Worm (Caenorhabditis elegans) whole organism, mixed stage, embryonic: ENCODE data around the gene C09E7.10.

ENCODE experiments used
- M03D4.4 ChIP-seq: sonication (generic microtip); optimal IDR thresholded peaks from 2 replicates; lab custom pipeline; 2017; ENCODE audit warnings: mild to moderate bottlenecking, missing genetic modification characterization, missing compliant biosample characterization
- bed-3 ChIP-seq: fragments of 200-800 bp; sonication (Bioruptor generic); optimal IDR thresholded peaks from 3 replicates; lab custom pipeline; 2018; ENCODE audit warnings: mild to moderate bottlenecking, missing genetic modification characterization, moderate library complexity, missing compliant biosample characterization
- ceh-39 ChIP-seq: fragments of 150-350 bp; optimal IDR thresholded peaks from 2 replicates; lab custom pipeline; 2014; ENCODE audit warnings: missing biosample characterization, missing genetic modification characterization
- ceh-43 ChIP-seq: fragments of 200-800 bp; sonication (Bioruptor generic); optimal IDR thresholded peaks from 2 replicates; lab custom pipeline; 2018; ENCODE audit warnings: mild to moderate bottlenecking, missing genetic modification characterization, moderate library complexity, missing compliant biosample characterization
- ceh-83 ChIP-seq: fragments of 200-800 bp; sonication (Bioruptor generic); optimal IDR thresholded peaks from 2 replicates; lab custom pipeline; 2018; ENCODE audit warnings: mild to moderate bottlenecking, missing genetic modification characterization, missing compliant biosample characterization
- ces-1 ChIP-seq: fragments of 150-350 bp; optimal IDR thresholded peaks from 2 replicates; lab custom pipeline; 2014; ENCODE audit warnings: missing biosample characterization, missing genetic modification reagents, missing genetic modification characterization
- drap-1 ChIP-seq: fragments of 200-800 bp; sonication (Bioruptor generic); optimal IDR thresholded peaks from 3 replicates; lab custom pipeline; 2018; ENCODE audit warnings: mild to moderate bottlenecking, missing genetic modification characterization, missing compliant biosample characterization
- elt-1 ChIP-seq: sonication (generic microtip); optimal IDR thresholded peaks from 2 replicates; lab custom pipeline; 2017; ENCODE audit warnings: missing genetic modification characterization, mild to moderate bottlenecking, missing compliant biosample characterization, antibody characterized with exemption, moderate library complexity, borderline replicate concordance; ENCODE audit not compliant: insufficient read depth
- elt-3 ChIP-seq: fragments of 150-350 bp; optimal IDR thresholded peaks from 2 replicates; lab custom pipeline; 2014; ENCODE audit warnings: missing biosample characterization, missing genetic modification characterization
- ham-2 ChIP-seq: fragments of 200-800 bp; sonication (Bioruptor generic); optimal IDR thresholded peaks from 2 replicates; lab custom pipeline; 2018; ENCODE audit warnings: mild to moderate bottlenecking, missing genetic modification characterization, missing compliant biosample characterization
- hlh-1 ChIP-seq: fragments of 150-350 bp; optimal IDR thresholded peaks from 2 replicates; lab custom pipeline; 2014; ENCODE audit warnings: missing biosample characterization, missing genetic modification reagents, missing genetic modification characterization
- lin-13 ChIP-seq: fragments of 150-350 bp; optimal IDR thresholded peaks from 2 replicates; lab custom pipeline; 2014; ENCODE audit warnings: missing biosample characterization, missing genetic modification characterization
- lin-32 ChIP-seq: fragments of 200-800 bp; sonication (Bioruptor generic); optimal IDR thresholded peaks from 2 replicates; lab custom pipeline; 2018; ENCODE audit warnings: mild to moderate bottlenecking, missing genetic modification characterization, missing compliant biosample characterization
- lsy-2 ChIP-seq: fragments of 150-350 bp; optimal IDR thresholded peaks from 2 replicates; lab custom pipeline; 2014; ENCODE audit warnings: missing biosample characterization, missing genetic modification characterization
- mab-5 ChIP-seq: fragments of 150-350 bp; optimal IDR thresholded peaks from 2 replicates; lab custom pipeline; 2014; ENCODE audit warnings: missing biosample characterization, missing genetic modification characterization
- mep-1 ChIP-seq: fragments of 150-350 bp; optimal IDR thresholded peaks from 2 replicates; lab custom pipeline; 2017; ENCODE audit warnings: missing biosample characterization, missing genetic modification reagents, missing genetic modification characterization, inconsistent platforms
- nhr-12 ChIP-seq: fragments of 150-350 bp; optimal IDR thresholded peaks from 2 replicates; lab custom pipeline; 2014; ENCODE audit warnings: missing biosample characterization, missing genetic modification characterization
- nhr-2 ChIP-seq: fragments of 150-350 bp; optimal IDR thresholded peaks from 2 replicates; lab custom pipeline; 2014; ENCODE audit warnings: missing biosample characterization, missing genetic modification characterization
- nhr-237 ChIP-seq: fragments of 150-350 bp; optimal IDR thresholded peaks from 2 replicates; lab custom pipeline; 2014; ENCODE audit warnings: missing biosample characterization, missing genetic modification characterization
- nhr-76 ChIP-seq: sonication (generic microtip); optimal IDR thresholded peaks from 2 replicates; lab custom pipeline; 2017; ENCODE audit warnings: missing biosample characterization, missing genetic modification characterization
- pha-4 ChIP-seq: fragments of 150-350 bp; optimal IDR thresholded peaks from 2 replicates; lab custom pipeline; 2018; ENCODE audit warnings: missing biosample characterization, missing genetic modification reagents, missing genetic modification characterization
- snpc-4 ChIP-seq: fragments of 150-350 bp; optimal IDR thresholded peaks from 2 replicates; lab custom pipeline; 2014; ENCODE audit warnings: missing biosample characterization, missing genetic modification characterization
- sptf-1 ChIP-seq: sonication (generic microtip); optimal IDR thresholded peaks from 2 replicates; lab custom pipeline; 2017; ENCODE audit warnings: mild to moderate bottlenecking, missing genetic modification characterization, moderate library complexity, missing compliant biosample characterization
- tbx-8 ChIP-seq: fragments of 200-800 bp; sonication (Bioruptor generic); optimal IDR thresholded peaks from 2 replicates; lab custom pipeline; 2018; ENCODE audit warnings: mild to moderate bottlenecking, missing genetic modification characterization, moderate library complexity, missing compliant biosample characterization
- unc-120 ChIP-seq: sonication (generic microtip); optimal IDR thresholded peaks from 2 replicates; lab custom pipeline; 2017; ENCODE audit warnings: missing genetic modification characterization, missing compliant biosample characterization; ENCODE audit not compliant: poor library complexity, severe bottlenecking
- unc-39 ChIP-seq: fragments of 150-350 bp; optimal IDR thresholded peaks from 2 replicates; lab custom pipeline; 2014; ENCODE audit warnings: missing biosample characterization, missing genetic modification characterization
- unc-62 ChIP-seq: fragments of 150-350 bp; optimal IDR thresholded peaks from 2 replicates; lab custom pipeline; 2014; ENCODE audit warnings: missing biosample characterization, missing genetic modification reagents, missing genetic modification characterization
- zip-8 ChIP-seq: fragments of 150-350 bp; optimal IDR thresholded peaks from 2 replicates; lab custom pipeline; 2014; ENCODE audit warnings: missing biosample characterization, missing genetic modification characterization

C09E7.10 gene

DNA sequence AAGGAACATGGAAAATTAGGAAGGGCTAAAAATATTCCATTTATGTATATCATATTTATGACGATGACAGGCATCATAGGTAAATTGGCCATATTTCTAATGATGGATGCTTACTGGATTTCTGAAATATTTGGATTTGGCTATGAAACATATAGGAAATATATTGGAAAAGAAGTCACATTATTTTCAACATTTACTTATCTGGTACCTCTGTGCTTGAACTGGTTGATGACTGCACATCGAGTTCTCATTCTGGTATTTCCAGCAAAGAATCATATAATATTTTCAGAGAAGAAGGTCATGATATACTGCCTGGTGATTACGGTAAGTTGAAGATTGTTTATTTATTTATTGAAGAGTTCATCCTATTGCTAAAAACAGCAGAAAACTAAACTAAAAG, 12.8 kb upstream of the C09E7.10 start, which contains the start of gene srxa-5:
srxa-5 (plus strand) TSS at position 301 of the 400 bp plus-strand sequence.
- no peak for TF ChIP-seq nhr-237 (tag; lab: Kevin White, UChicago)
- no peak for TF ChIP-seq sptf-1
- TF ChIP-seq lin-13 (tag; lab: Kevin White, UChicago), result no peak

DNA sequence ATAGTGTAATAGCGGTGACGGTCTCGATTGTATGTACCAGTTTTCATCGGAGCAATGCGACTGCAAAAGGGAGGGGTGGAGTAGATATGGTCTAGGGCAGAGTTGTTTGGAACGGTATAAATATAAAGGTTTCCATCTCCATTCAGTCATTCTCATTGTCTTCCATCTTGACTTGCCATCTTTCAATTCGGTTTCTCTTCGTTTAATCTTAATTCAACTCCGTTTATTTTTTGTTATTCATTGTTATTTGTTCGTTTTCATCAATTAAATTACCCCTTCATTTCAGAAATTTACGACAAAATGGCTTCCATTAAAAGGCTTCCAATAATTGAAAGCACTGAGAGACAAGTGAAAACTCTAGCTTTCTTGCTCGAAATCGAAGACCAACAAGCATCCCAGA, 11.2 kb upstream of the C09E7.10 start, which contains the start of gene C09E7.11:
C09E7.11 (plus strand) TSS at position 301 of the 400 bp plus-strand sequence.
- TF ChIP-seq lin-32, result no peak
- TF ChIP-seq, all 35 proteins: peak for 0

DNA sequence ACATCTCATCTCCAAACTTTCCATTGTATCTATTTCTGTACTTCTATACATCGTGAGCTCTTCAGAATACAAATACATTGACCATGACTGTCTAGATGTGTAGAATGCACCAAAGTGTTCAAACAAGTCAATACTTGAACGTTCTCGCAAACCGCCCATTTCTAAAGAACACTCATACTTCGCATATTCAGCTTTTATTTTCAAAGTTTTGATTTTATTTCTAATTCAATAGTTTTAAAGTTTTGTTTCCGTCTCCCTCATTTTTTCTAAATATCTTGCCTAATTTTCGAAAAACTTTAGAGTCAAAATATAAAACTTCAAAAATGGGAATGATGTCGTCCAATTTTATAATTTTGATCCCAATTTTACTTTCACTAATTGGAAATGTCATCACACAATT, 8.1 kb upstream of the C09E7.10 start, which contains the start of gene pqn-10:
pqn-10 (plus strand) TSS at position 301 of the 400 bp plus-strand sequence.
- TF ChIP-seq nhr-2 (no peak), lsy-2 (tag; lab: Kevin White, UChicago) (no peak), ceh-43 (GFP tag; lab: Kevin White, UChicago) (no peak), unc-120 (tag; lab: Kevin White, UChicago) (no peak), bed-3 (GFP tag; lab: Kevin White, UChicago) (no peak), nhr-76 (tag; lab: Kevin White, UChicago) (no peak), unc-62 (GFP tag; lab: Kevin White, UChicago) (no peak), sptf-1 (no peak), zip-8 (tag; lab: Kevin White, UChicago) (no peak), elt-3 (tag; lab: Kevin White, UChicago) (no peak), pha-4 (tag; lab: Kevin White, UChicago) (no peak), nhr-12 (tag; lab: Kevin White, UChicago) (no peak), ces-1 (GFP tag; lab: Kevin White, UChicago) (no peak), mab-5 (tag; lab: Kevin White, UChicago) (no peak), elt-1 (tag; lab: Kevin White, UChicago) (no peak), ham-2 (no peak), mep-1 (tag; lab: Kevin White, UChicago) (no peak), hlh-1 (tag; lab: Kevin White, UChicago) (no peak), unc-39 (tag; lab: Kevin White, UChicago) (no peak)

DNA sequence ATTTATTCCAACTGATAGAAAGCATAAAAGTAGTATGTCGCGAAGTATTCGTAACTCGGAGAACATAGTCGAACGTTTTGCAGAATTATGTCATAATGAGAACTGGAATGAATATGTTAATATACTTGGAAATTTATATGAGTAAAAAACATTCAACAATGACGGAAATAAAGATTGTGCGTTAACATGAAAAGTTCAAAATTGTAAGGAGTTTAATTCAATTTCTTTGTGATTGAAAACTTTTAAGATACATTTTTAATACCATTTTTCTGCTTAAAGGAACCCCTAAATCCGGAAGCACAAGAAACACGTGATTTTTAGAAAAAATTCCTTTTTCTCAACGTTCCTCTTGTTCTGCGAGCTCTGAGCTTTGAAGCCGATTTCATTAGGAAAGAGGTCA, 5.7 kb upstream of the C09E7.10 start, which contains the start of gene oig-1:
oig-1 (minus strand) TSS at position 101 of the 400 bp plus-strand sequence.
- TF ChIP-seq tbx-8 (GFP tag; lab: Kevin White, UChicago) (no peak), ceh-83 (GFP tag; lab: Kevin White, UChicago) (no peak), ceh-39 (tag; lab: Kevin White, UChicago) (no peak)

DNA sequence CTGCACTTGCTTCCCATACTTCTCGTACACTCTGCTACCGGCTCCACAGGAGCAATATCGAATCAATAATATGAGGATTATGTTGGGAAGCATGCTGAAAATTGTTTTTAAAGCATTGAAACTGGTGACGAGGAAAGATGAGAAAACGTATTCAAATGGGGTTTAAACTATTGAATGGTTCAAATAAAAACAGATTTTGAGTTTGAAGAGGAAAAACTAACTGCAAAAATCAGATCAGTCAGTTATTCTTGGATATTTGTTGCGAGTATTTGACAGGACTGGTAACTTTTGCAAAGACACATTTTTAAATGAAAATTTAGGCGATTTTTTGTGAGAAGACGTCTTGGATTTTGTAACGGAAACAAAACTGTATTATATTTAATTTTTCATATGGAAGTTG, 5.2 kb downstream of the C09E7.10 start, which contains the start of gene acr-5:
acr-5 (minus strand) TSS at position 101 of the 400 bp plus-strand sequence.
- TF ChIP-seq nhr-76 (tag; lab: Kevin White, UChicago) (no peak), nhr-2 (no peak), sptf-1 (no peak), snpc-4 (tag; lab: Kevin White, UChicago) (no peak), M03D4.4 (no peak), hlh-1 (tag; lab: Kevin White, UChicago) (no peak), unc-62 (GFP tag; lab: Kevin White, UChicago) (no peak), elt-1 (tag; lab: Kevin White, UChicago) (no peak), unc-120 (tag; lab: Kevin White, UChicago) (no peak), ceh-43 (GFP tag; lab: Kevin White, UChicago) (no peak), drap-1 (GFP tag; lab: Kevin White, UChicago) (no peak), mep-1 (tag; lab: Kevin White, UChicago) (no peak), ceh-83 (GFP tag; lab: Kevin White, UChicago) (no peak)

DNA sequence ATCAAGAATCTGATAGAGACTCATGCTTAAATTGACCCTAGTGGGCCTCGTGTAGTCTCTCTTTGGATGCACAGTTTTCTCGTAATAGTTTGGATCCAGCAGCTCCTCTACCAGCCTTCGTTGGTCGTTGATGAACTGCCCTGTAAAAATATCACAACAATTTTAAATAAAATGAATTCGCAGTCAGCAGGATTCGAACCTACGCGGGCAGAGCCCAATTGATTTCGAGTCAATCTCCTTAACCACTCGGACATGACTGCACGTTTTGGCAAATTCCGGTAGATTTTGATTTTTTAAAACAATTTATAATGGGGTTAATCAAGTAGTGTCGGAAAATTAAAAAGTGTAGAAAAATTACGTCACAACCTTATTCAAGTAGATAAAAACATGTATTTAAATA, 6.1 kb downstream of the C09E7.10 start:
- peak; percentile 78 for TF ChIP-seq zip-8 (tag; lab: Kevin White, UChicago)
